Fruit fly (Drosophila melanogaster): ENCODE results near the gene CG34367.

CG34367 gene

dm6 chr2L:10386208-10386805 lies 32.6 kb upstream of the CG34367 start, which contains the start of the genes Cdk1 and mRpS7 (continued):
- TF ChIP-seq Nf-YC (tag; optimal IDR thresholded peaks at IDR 0.05) (peak; percentile 59), CG32532 (GFP tag; IDR thresholded peaks at IDR 0.05) (peak; percentile 77), yki (optimal IDR thresholded peaks at IDR 0.05) (no peak), Dref (GFP tag; IDR thresholded peaks at IDR 0.05) (no peak), bab2 (GFP tag; optimal IDR thresholded peaks at IDR 0.05) (peak; percentile 59), Elba2 (GFP tag; optimal IDR thresholded peaks at IDR 0.05) (peak; percentile 29), Dfd (GFP tag; optimal IDR thresholded peaks at IDR 0.05) (no peak), CG8478 (optimal IDR thresholded peaks at IDR 0.05) (no peak), CG17186 (GFP tag; optimal IDR thresholded peaks at IDR 0.05) (peak; percentile 30), prd (optimal IDR thresholded peaks at IDR 0.05) (no peak), prd (GFP tag; IDR thresholded peaks at IDR 0.05) (peak; percentile 81), lbe (GFP tag; optimal IDR thresholded peaks at IDR 0.05) (no peak), CG31388 (GFP tag; optimal IDR thresholded peaks at IDR 0.05) (peak; percentile 23), sc (optimal IDR thresholded peaks at IDR 0.05) (no peak), sc (GFP tag; optimal IDR thresholded peaks at IDR 0.05) (peak; percentile 36), CG11695 (GFP tag; IDR thresholded peaks at IDR 0.05) (peak; percentile 70), CG15073 (GFP tag; optimal IDR thresholded peaks at IDR 0.05) (no peak), Blimp-1 (GFP tag; optimal IDR thresholded peaks at IDR 0.05) (peak; percentile 55), CTCF (GFP tag; optimal IDR thresholded peaks at IDR 0.05) (no peak), CG13123 (GFP tag; optimal IDR thresholded peaks at IDR 0.05) (peak; percentile 46), TFAM (GFP tag; optimal IDR thresholded peaks at IDR 0.05) (no peak), tin (GFP tag; optimal IDR thresholded peaks at IDR 0.05) (peak; percentile 66), chn (GFP tag; optimal IDR thresholded peaks at IDR 0.05) (peak; percentile 44), en (GFP tag; optimal IDR thresholded peaks at IDR 0.05) (no peak), bigmax (GFP tag; optimal IDR thresholded peaks at IDR 0.05) (no peak), D19B (GFP tag; optimal IDR thresholded peaks at IDR 0.05) (peak; percentile 59), mam (GFP tag; optimal IDR thresholded peaks at IDR 0.05) (peak; percentile 56), gem (tag; optimal IDR thresholded peaks at IDR 0.05) (peak; percentile 90), dimm (GFP tag; IDR thresholded peaks at IDR 0.05) (no peak), h (optimal IDR thresholded peaks at IDR 0.05) (no peak), Doc2 (GFP tag; IDR thresholded peaks at IDR 0.05) (no peak), CG12071 (GFP tag; optimal IDR thresholded peaks at IDR 0.05) (no peak), knrl (GFP tag; IDR thresholded peaks at IDR 0.05; ENCODE audit: partially characterized antibody) (no peak), zen2 (GFP tag; IDR thresholded peaks at IDR 0.05; ENCODE audit: partially characterized antibody) (no peak), YL-1 (GFP tag; optimal IDR thresholded peaks at IDR 0.05) (peak; percentile 26), abd-A (tag; optimal IDR thresholded peaks at IDR 0.05) (no peak), Hr78 (GFP tag; optimal IDR thresholded peaks at IDR 0.05) (no peak), grau (tag; optimal IDR thresholded peaks at IDR 0.05) (peak; percentile 81), dm (GFP tag; optimal IDR thresholded peaks at IDR 0.05) (peak; percentile 43), zen (tag; optimal IDR thresholded peaks at IDR 0.05) (peak; percentile 70), Gug (GFP tag; IDR thresholded peaks at IDR 0.05) (no peak), zfh2 (GFP tag; optimal IDR thresholded peaks at IDR 0.05) (peak; percentile 52), CG4820 (GFP tag; optimal IDR thresholded peaks at IDR 0.05) (peak; percentile 70), nom (GFP tag; optimal IDR thresholded peaks at IDR 0.05) (no peak), Ptx1 (GFP tag; IDR thresholded peaks at IDR 0.05) (peak; percentile 65), Usf (GFP tag; optimal IDR thresholded peaks at IDR 0.05) (peak; percentile 40), CG4730 (GFP tag; IDR thresholded peaks at IDR 0.05) (peak; percentile 41), emc (GFP tag; optimal IDR thresholded peaks at IDR 0.05) (no peak), CG11085 (GFP tag; IDR thresholded peaks at IDR 0.05) (no peak), her (GFP tag; optimal IDR thresholded peaks at IDR 0.05) (no peak), CG4707 (GFP tag; optimal IDR thresholded peaks at IDR 0.05) (peak; percentile 12), corto (GFP tag; optimal IDR thresholded peaks at IDR 0.05) (no peak), CG3995 (GFP tag; optimal IDR thresholded peaks at IDR 0.05) (peak; percentile 4)

All from whole organism, embryonic.